Worm (Caenorhabditis elegans) whole organism, mixed stage, embryonic: ENCODE measurements around the gene moc-1.

Experiments
- bed-3 ChIP-seq: fragments of 200-800 bp; sonication (Bioruptor generic); optimal IDR thresholded peaks from 3 replicates; lab custom pipeline; 2018; ENCODE audit warnings: mild to moderate bottlenecking, missing genetic modification characterization, moderate library complexity, missing compliant biosample characterization
- elt-1 ChIP-seq: sonication (generic microtip); optimal IDR thresholded peaks from 2 replicates; lab custom pipeline; 2017; ENCODE audit warnings: missing genetic modification characterization, mild to moderate bottlenecking, missing compliant biosample characterization, antibody characterized with exemption, moderate library complexity, borderline replicate concordance; ENCODE audit not compliant: insufficient read depth
- mep-1 ChIP-seq: fragments of 150-350 bp; optimal IDR thresholded peaks from 2 replicates; lab custom pipeline; 2017; ENCODE audit warnings: missing biosample characterization, missing genetic modification reagents, missing genetic modification characterization, inconsistent platforms
- nhr-28 ChIP-seq: fragments of 150-350 bp; optimal IDR thresholded peaks from 2 replicates; lab custom pipeline; 2014; ENCODE audit warnings: missing biosample characterization, missing genetic modification characterization
- tbx-8 ChIP-seq: fragments of 200-800 bp; sonication (Bioruptor generic); optimal IDR thresholded peaks from 2 replicates; lab custom pipeline; 2018; ENCODE audit warnings: mild to moderate bottlenecking, missing genetic modification characterization, moderate library complexity, missing compliant biosample characterization
- unc-39 ChIP-seq: fragments of 150-350 bp; optimal IDR thresholded peaks from 2 replicates; lab custom pipeline; 2014; ENCODE audit warnings: missing biosample characterization, missing genetic modification characterization
- unc-62 ChIP-seq: fragments of 150-350 bp; optimal IDR thresholded peaks from 2 replicates; lab custom pipeline; 2014; ENCODE audit warnings: missing biosample characterization, missing genetic modification reagents, missing genetic modification characterization
- ztf-11 ChIP-seq: fragments of 150-350 bp; optimal IDR thresholded peaks from 2 replicates; lab custom pipeline; 2014; ENCODE audit warnings: missing biosample characterization, missing genetic modification characterization

ce11 chrX:10138494-10138893 lies at the start of gene moc-1:
- no peak for TF ChIP-seq unc-39 (tag; lab: Kevin White, UChicago)
- TF ChIP-seq nhr-28 (tag; lab: Kevin White, UChicago): no peak
- no peak for TF ChIP-seq tbx-8 (GFP tag; lab: Kevin White, UChicago)
- TF ChIP-seq mep-1 (tag; lab: Kevin White, UChicago): no peak
- no peak for TF ChIP-seq unc-62 (GFP tag; lab: Kevin White, UChicago)
- TF ChIP-seq bed-3 (GFP tag; lab: Kevin White, UChicago): no peak
- TF ChIP-seq ztf-11: no peak
- TF ChIP-seq elt-1 (tag; lab: Kevin White, UChicago): no peak
